Worm (Caenorhabditis elegans): Measurements from ENCODE around the gene F43C11.10.

- TF ChIP-seq nhr-11 (tag; optimal IDR thresholded peaks at IDR 0.05) = no peak
- TF ChIP-seq aly-2 (tag; optimal IDR thresholded peaks at IDR 0.05) = no peak
- no peak for TF ChIP-seq snpc-4 (tag; optimal IDR thresholded peaks at IDR 0.05)
- no peak for TF ChIP-seq elt-2 (tag; optimal IDR thresholded peaks at IDR 0.05)
- no peak for TF ChIP-seq unc-39 (tag; optimal IDR thresholded peaks at IDR 0.05)
- TF ChIP-seq mml-1 (tag; optimal IDR thresholded peaks at IDR 0.05) = no peak
- TF ChIP-seq egl-5 (tag; optimal IDR thresholded peaks at IDR 0.05) = no peak
- no peak for TF ChIP-seq pqm-1 (tag; optimal IDR thresholded peaks at IDR 0.05)
- no peak for TF ChIP-seq jun-1 (tag; optimal IDR thresholded peaks at IDR 0.05)
These were observed 23.4 kb downstream of the F43C11.10 start, which contains the start of the genes ZK1240.8 and ZK1240.1 for ce11 chrII:2328963-2329442.
